Fruit fly (Drosophila melanogaster) whole organism, embryonic: ENCODE measurements around the gene CG10041.

Experiments
- CG11085 ChIP-seq: fragments of 200-800 bp; sonication (Bioruptor generic); IDR thresholded peaks from 2 replicates; pipeline ENCODE4 v1.3.6; 2022; ENCODE audit warnings: missing biosample characterization, missing genetic modification characterization
- CG11093 ChIP-seq: fragments of 200-800 bp; sonication (Bioruptor generic); IDR thresholded peaks from 3 replicates; pipeline ENCODE4 v1.3.6; 2022; ENCODE audit warnings: missing biosample characterization, missing genetic modification characterization
- CG11398 ChIP-seq: fragments of 200-800 bp; sonication (Bioruptor generic); optimal IDR thresholded peaks from 2 replicates; lab custom pipeline; 2016; ENCODE audit warnings: missing biosample characterization, missing genetic modification characterization
- CG11560 ChIP-seq: fragments of 200-800 bp; sonication (Bioruptor generic); IDR thresholded peaks from 3 replicates; pipeline ENCODE4 v1.3.6; 2022; ENCODE audit warnings: missing biosample characterization, missing genetic modification characterization
- CG11696 ChIP-seq: fragments of 200-800 bp; sonication (Bioruptor generic); IDR thresholded peaks from 2 replicates; pipeline ENCODE4 v1.3.6; 2022; ENCODE audit warnings: missing biosample characterization, missing genetic modification characterization
- CG12104 ChIP-seq: fragments of 200-800 bp; sonication (Bioruptor generic); optimal IDR thresholded peaks from 3 replicates; lab custom pipeline; 2016; ENCODE audit warnings: missing biosample characterization, missing genetic modification characterization
- CG12659 ChIP-seq: fragments of 200-800 bp; sonication (Bioruptor generic); optimal IDR thresholded peaks from 3 replicates; lab custom pipeline; 2017; ENCODE audit warnings: mild to moderate bottlenecking, missing biosample characterization, missing genetic modification reagents, missing genetic modification characterization
- CG13424 ChIP-seq: fragments of 200-800 bp; sonication (Bioruptor generic); optimal IDR thresholded peaks from 2 replicates; lab custom pipeline; 2019; ENCODE audit warnings: missing biosample characterization, mild to moderate bottlenecking, missing genetic modification characterization, moderate library complexity
- CG13894 ChIP-seq: fragments of 200-800 bp; sonication (Bioruptor generic); optimal IDR thresholded peaks from 3 replicates; lab custom pipeline; 2018; ENCODE audit warnings: missing biosample characterization, mild to moderate bottlenecking, missing genetic modification characterization, moderate library complexity
- CG15073 ChIP-seq: fragments of 200-800 bp; sonication (Bioruptor generic); optimal IDR thresholded peaks from 2 replicates; lab custom pipeline; 2016; ENCODE audit warnings: missing biosample characterization, missing genetic modification characterization
- CG18262 ChIP-seq: fragments of 200-800 bp; optimal IDR thresholded peaks from 3 replicates; lab custom pipeline; 2019; ENCODE audit warnings: missing biosample characterization, mild to moderate bottlenecking, missing genetic modification characterization, moderate library complexity
- CG18764 ChIP-seq: fragments of 200-800 bp; sonication (Bioruptor generic); optimal IDR thresholded peaks from 3 replicates; lab custom pipeline; 2016; ENCODE audit warnings: missing biosample characterization, missing genetic modification characterization
- CG2120 ChIP-seq: fragments of 200-800 bp; sonication (Bioruptor generic); optimal IDR thresholded peaks from 3 replicates; lab custom pipeline; 2016; ENCODE audit warnings: missing biosample characterization, missing genetic modification characterization
- CG31365 ChIP-seq: fragments of 200-800 bp; sonication (Bioruptor generic); optimal IDR thresholded peaks from 2 replicates; lab custom pipeline; 2018; ENCODE audit warnings: missing biosample characterization, mild to moderate bottlenecking, missing genetic modification characterization
- CG32532 ChIP-seq: fragments of 200-800 bp; sonication (Bioruptor generic); IDR thresholded peaks from 2 replicates; pipeline ENCODE4 v1.3.6; 2022; ENCODE audit warnings: missing biosample characterization, missing genetic modification characterization
- CG3995 ChIP-seq: fragments of 200-800 bp; sonication (Bioruptor generic); optimal IDR thresholded peaks from 3 replicates; lab custom pipeline; 2016; ENCODE audit warnings: missing biosample characterization, missing genetic modification characterization
- CG5245 ChIP-seq: fragments of 200-800 bp; sonication (Bioruptor generic); optimal IDR thresholded peaks from 3 replicates; lab custom pipeline; 2016; ENCODE audit warnings: missing biosample characterization, missing genetic modification characterization
- CG6813 ChIP-seq: fragments of 200-800 bp; sonication (Bioruptor generic); optimal IDR thresholded peaks from 2 replicates; lab custom pipeline; 2017; ENCODE audit warnings: missing biosample characterization, missing genetic modification characterization, mild to moderate bottlenecking, moderate library complexity, missing genetic modification reagents
- CG6854 ChIP-seq: fragments of 200-800 bp; sonication (Bioruptor generic); optimal IDR thresholded peaks from 3 replicates; lab custom pipeline; 2017; ENCODE audit warnings: missing biosample characterization, mild to moderate bottlenecking, missing genetic modification characterization
- CG7372 ChIP-seq: fragments of 200-800 bp; sonication (Bioruptor generic); IDR thresholded peaks from 2 replicates; pipeline ENCODE4 v1.3.6; 2022; ENCODE audit warnings: missing biosample characterization, missing genetic modification characterization
- CG7745 ChIP-seq: fragments of 200-800 bp; sonication (Bioruptor generic); optimal IDR thresholded peaks from 2 replicates; lab custom pipeline; 2018; ENCODE audit warnings: missing biosample characterization, mild to moderate bottlenecking, missing genetic modification characterization, moderate library complexity
- CG9932 ChIP-seq: fragments of 200-800 bp; sonication (Bioruptor generic); IDR thresholded peaks from 2 replicates; pipeline ENCODE4 v1.3.6; 2022; ENCODE audit warnings: missing biosample characterization, missing genetic modification characterization
- CkIIα-i1 ChIP-seq: fragments of 200-800 bp; sonication (Bioruptor generic); IDR thresholded peaks from 2 replicates; pipeline ENCODE4 v1.3.6; 2022; ENCODE audit warnings: missing biosample characterization, missing genetic modification characterization
- CoRest ChIP-seq: fragments of 200-800 bp; sonication (Bioruptor generic); optimal IDR thresholded peaks from 3 replicates; lab custom pipeline; 2018; ENCODE audit warnings: missing biosample characterization, mild to moderate bottlenecking, missing genetic modification characterization, moderate library complexity
- Lhr ChIP-seq: fragments of 200-800 bp; sonication (Bioruptor generic); optimal IDR thresholded peaks from 3 replicates; lab custom pipeline; 2017; ENCODE audit warnings: mild to moderate bottlenecking, missing biosample characterization, missing genetic modification reagents, missing genetic modification characterization
- Lpt ChIP-seq: fragments of >200 bp; optimal IDR thresholded peaks from 2 replicates; lab custom pipeline; 2018; ENCODE audit warnings: missing biosample characterization, missing genetic modification characterization
- MBD-R2 ChIP-seq: fragments of 200-800 bp; sonication (Bioruptor generic); IDR thresholded peaks from 2 replicates; pipeline ENCODE4 v1.3.6; 2022; ENCODE audit warnings: missing biosample characterization, missing genetic modification characterization
- Myb ChIP-seq: fragments of 200-800 bp; sonication (Bioruptor generic); optimal IDR thresholded peaks from 2 replicates; lab custom pipeline; 2016; ENCODE audit warnings: missing biosample characterization, missing genetic modification characterization
- Pdp1 ChIP-seq, 2 experiments: fragments of 200-800 bp; sonication (Bioruptor generic); optimal IDR thresholded peaks; 3 replicates each; lab custom pipeline; 2016; ENCODE audit warnings: missing biosample characterization in 2 of 2, missing genetic modification characterization in 2 of 2, mild to moderate bottlenecking in 1 of 2, moderate library complexity in 1 of 2
- Poxn ChIP-seq: fragments of 200-800 bp; sonication (Bioruptor generic); IDR thresholded peaks from 2 replicates; pipeline ENCODE4 v1.3.6; 2022; ENCODE audit warnings: missing biosample characterization, missing genetic modification characterization
- Scr ChIP-seq: fragments of 200-800 bp; sonication (Bioruptor generic); IDR thresholded peaks from 2 replicates; pipeline ENCODE4 v1.3.6; 2022; ENCODE audit warnings: missing biosample characterization, missing genetic modification characterization; ENCODE audit not compliant: partially characterized antibody
- Sry-β ChIP-seq: fragments of 200-800 bp; sonication (Bioruptor generic); optimal IDR thresholded peaks from 2 replicates; lab custom pipeline; 2018; ENCODE audit warnings: missing biosample characterization, mild to moderate bottlenecking, missing genetic modification characterization, moderate library complexity
- TFAM ChIP-seq: fragments of 200-800 bp; sonication (Bioruptor generic); optimal IDR thresholded peaks from 2 replicates; lab custom pipeline; 2017; ENCODE audit warnings: missing biosample characterization, missing genetic modification characterization, inconsistent platforms
- bab2 ChIP-seq: fragments of 200-800 bp; sonication (Bioruptor generic); optimal IDR thresholded peaks from 2 replicates; lab custom pipeline; 2016; ENCODE audit warnings: missing biosample characterization, missing genetic modification characterization
- btn ChIP-seq: fragments of 200-800 bp; sonication (Bioruptor generic); optimal IDR thresholded peaks from 2 replicates; lab custom pipeline; 2016; ENCODE audit warnings: missing biosample characterization, missing genetic modification characterization
- cato ChIP-seq: fragments of 200-800 bp; sonication (Bioruptor generic); optimal IDR thresholded peaks from 2 replicates; lab custom pipeline; 2016; ENCODE audit warnings: missing biosample characterization, missing genetic modification characterization, borderline replicate concordance
- danr ChIP-seq: fragments of 200-800 bp; sonication (Bioruptor generic); IDR thresholded peaks from 2 replicates; pipeline ENCODE4 v1.3.6; 2022; ENCODE audit warnings: missing biosample characterization, missing genetic modification characterization
- dati ChIP-seq: fragments of 200-800 bp; sonication (Bioruptor generic); IDR thresholded peaks from 2 replicates; pipeline ENCODE4 v1.3.6; 2022; ENCODE audit warnings: missing biosample characterization, missing genetic modification characterization
- fd64A ChIP-seq: fragments of 200-800 bp; sonication (Bioruptor generic); optimal IDR thresholded peaks from 3 replicates; lab custom pipeline; 2018; ENCODE audit warnings: missing biosample characterization, mild to moderate bottlenecking, missing genetic modification characterization
- hth ChIP-seq: fragments of >200 bp; optimal IDR thresholded peaks from 2 replicates; lab custom pipeline; 2017; ENCODE audit warnings: inconsistent platforms
- lov ChIP-seq, 2 experiments: fragments of 200-800 bp in 1 of 2; fragments of >200 bp in 1 of 2; sonication (Bioruptor generic) in 1 of 2; IDR thresholded peaks in 1 of 2; optimal IDR thresholded peaks in 1 of 2; 2 replicates in 1 of 2; 3 replicates in 1 of 2; pipeline versions ENCODE4 v1.3.6 to Lab custom; 2017 to 2022; ENCODE audit warnings: missing biosample characterization in 1 of 2, missing genetic modification characterization in 1 of 2
- nmo ChIP-seq: fragments of 200-800 bp; sonication (Bioruptor generic); optimal IDR thresholded peaks from 2 replicates; lab custom pipeline; 2018; ENCODE audit warnings: missing biosample characterization, mild to moderate bottlenecking, missing genetic modification characterization, moderate library complexity
- pan ChIP-seq, 4 experiments: fragments of >200 bp in 3 of 4; fragments of 200-800 bp in 1 of 4; sonication (Bioruptor generic) in 1 of 4; optimal IDR thresholded peaks in 3 of 4; IDR thresholded peaks in 1 of 4; 2 replicates each; pipeline versions ENCODE4 v1.3.6 to Lab custom; 2017 to 2022; ENCODE audit warnings: missing biosample characterization in 2 of 4, missing genetic modification characterization in 2 of 4, mixed read lengths in 1 of 4
- pzg ChIP-seq: fragments of 200-800 bp; sonication (Bioruptor generic); optimal IDR thresholded peaks from 3 replicates; lab custom pipeline; 2018; ENCODE audit warnings: missing biosample characterization, mild to moderate bottlenecking, missing genetic modification characterization, moderate library complexity
- sens ChIP-seq: fragments of 200-800 bp; sonication (Bioruptor generic); peaks from one replicate; lab custom pipeline; 2016; ENCODE audit warnings: missing biosample characterization, missing genetic modification characterization
- sisA ChIP-seq: fragments of 200-800 bp; sonication (Bioruptor generic); IDR thresholded peaks from 2 replicates; pipeline ENCODE4 v1.3.6; 2022; ENCODE audit warnings: missing biosample characterization, missing genetic modification characterization
- sr ChIP-seq: fragments of 200-800 bp; sonication (Bioruptor generic); IDR thresholded peaks from 3 replicates; pipeline ENCODE4 v1.3.6; 2022; ENCODE audit warnings: missing biosample characterization, missing genetic modification characterization
- tll ChIP-seq, 2 experiments: fragments of 200-800 bp in 1 of 2; fragments of >200 bp in 1 of 2; sonication (Bioruptor generic) in 1 of 2; optimal IDR thresholded peaks; 2 replicates each; lab custom pipeline; 2017 to 2019; ENCODE audit warnings: missing biosample characterization in 2 of 2, missing genetic modification characterization in 2 of 2, mild to moderate bottlenecking in 1 of 2, moderate library complexity in 1 of 2
- tna ChIP-seq: fragments of 200-800 bp; sonication (Bioruptor generic); IDR thresholded peaks from 2 replicates; pipeline ENCODE4 v1.3.6; 2022; ENCODE audit warnings: missing biosample characterization, missing genetic modification characterization; ENCODE audit not compliant: partially characterized antibody
- trem ChIP-seq: fragments of 200-800 bp; optimal IDR thresholded peaks from 3 replicates; lab custom pipeline; 2019; ENCODE audit warnings: missing biosample characterization, mild to moderate bottlenecking, missing genetic modification characterization, moderate library complexity
- vfl ChIP-seq: fragments of 200-800 bp; sonication (Bioruptor generic); optimal IDR thresholded peaks from 2 replicates; lab custom pipeline; 2016; ENCODE audit warnings: missing biosample characterization, missing genetic modification characterization

CG10041 gene

dm6 chr3R:12356044-12356443 is 4.1 kb upstream of the CG10041 start, which contains the start of gene MBD-R2 (continued):
- TF ChIP-seq CG15073 (GFP tag; lab: Kevin White, UChicago) (no peak), lov (optimal IDR thresholded peaks at IDR 0.05; lab: Kevin White, UChicago) (no peak), lov (GFP tag; IDR thresholded peaks at IDR 0.05; lab: Robert Waterston, UW) (no peak), cato (GFP tag; lab: Kevin White, UChicago) (no peak), fd64A (GFP tag; lab: Kevin White, UChicago) (no peak), CG2120 (GFP tag; lab: Kevin White, UChicago) (no peak), CG12104 (GFP tag; lab: Kevin White, UChicago) (no peak), CG9932 (GFP tag; lab: Robert Waterston, UW) (no peak), tna (GFP tag; lab: Robert Waterston, UW) (peak; percentile 28; the same call in 1 of the 2 replicates), Scr (GFP tag; lab: Robert Waterston, UW) (peak; percentile 76), CG6813 (no peak), CG13424 (peak; percentile 16), Myb (peak; percentile 65), hth (no peak), CG31365 (no peak), sens (GFP tag; lab: Kevin White, UChicago) (peak; percentile 73), Lhr (GFP tag; lab: Kevin White, UChicago) (peak; percentile 54), nmo (GFP tag; lab: Kevin White, UChicago) (peak; percentile 23), TFAM (GFP tag; lab: Kevin White, UChicago) (no peak), CG11560 (tag; lab: Robert Waterston, UW) (no peak), CG11398 (GFP tag; lab: Kevin White, UChicago) (no peak), Lpt (no peak), MBD-R2 (peak; percentile 82), Pdp1 (GFP tag; optimal IDR thresholded peaks at IDR 0.05; lab: Kevin White, UChicago) (peak in 1 of 2 experiments; percentile 21), sisA (GFP tag; lab: Robert Waterston, UW) (no peak), CG7372 (no peak), sr (GFP tag; lab: Robert Waterston, UW) (no peak), dati (GFP tag; lab: Robert Waterston, UW) (no peak), Sry-β (GFP tag; lab: Kevin White, UChicago) (no peak), CG11093 (GFP tag; lab: Robert Waterston, UW) (no peak), CG12659 (GFP tag; lab: Kevin White, UChicago) (peak; percentile 62), CG5245 (GFP tag; lab: Kevin White, UChicago) (no peak), vfl (GFP tag; lab: Kevin White, UChicago) (no peak), trem (tag; lab: Kevin White, UChicago) (peak; percentile 63), danr (GFP tag; lab: Robert Waterston, UW) (no peak), CG18262 (tag; lab: Kevin White, UChicago) (no peak), tll (GFP tag; optimal IDR thresholded peaks at IDR 0.05; lab: Kevin White, UChicago) (no peak), CG6854 (GFP tag; lab: Kevin White, UChicago) (no peak), CG18764 (GFP tag; lab: Kevin White, UChicago) (no peak), CG11696 (GFP tag; lab: Robert Waterston, UW) (no peak), CG3995 (GFP tag; lab: Kevin White, UChicago) (no peak), CG11085 (GFP tag; lab: Robert Waterston, UW) (no peak), Poxn (GFP tag; lab: Robert Waterston, UW) (no peak), pan (optimal IDR thresholded peaks at IDR 0.05; lab: Kevin White, UChicago) (no peak), pan (GFP tag; optimal IDR thresholded peaks at IDR 0.05 in 1 of 2, IDR thresholded peaks at IDR 0.05 in 1 of 2) (no peak), bab2 (GFP tag; lab: Kevin White, UChicago) (no peak), CG32532 (GFP tag; lab: Robert Waterston, UW) (no peak), btn (GFP tag; lab: Kevin White, UChicago) (no peak), pzg (GFP tag; lab: Kevin White, UChicago) (peak; percentile 67), CkIIα-i1 (GFP tag; lab: Robert Waterston, UW) (no peak), CG13894 (tag; lab: Kevin White, UChicago) (no peak), CG7745 (tag; lab: Kevin White, UChicago) (no peak), CoRest (tag; lab: Kevin White, UChicago) (peak; percentile 19)
